Worm (Caenorhabditis elegans): ENCODE measurements around the gene Y22D7AR.7.

DNA sequence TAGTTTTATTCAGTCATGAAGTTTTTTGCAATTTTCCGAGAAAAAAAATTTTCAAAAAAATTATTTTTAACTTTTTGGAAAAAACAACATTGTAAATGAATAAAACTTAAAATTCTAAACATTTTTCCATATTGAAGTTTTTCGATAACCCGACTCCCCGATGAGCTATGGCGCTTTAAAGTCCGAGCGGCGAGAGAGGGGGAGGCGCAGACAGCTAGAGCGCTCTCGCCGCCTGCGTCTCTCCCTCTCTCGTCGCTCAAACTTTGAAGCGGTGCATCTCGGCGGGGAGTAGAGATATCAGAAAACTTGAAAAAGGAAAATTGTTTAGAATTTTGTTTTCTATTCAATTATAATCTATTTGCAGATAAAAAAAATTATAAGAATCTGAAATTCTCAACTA lies 49.6 kb downstream of the Y22D7AR.7 start:
- TF ChIP-seq unc-42 (tag; optimal IDR thresholded peaks at IDR 0.05) (no peak), pqm-1 (tag; optimal IDR thresholded peaks at IDR 0.05) (no peak), K02D7.2 (tag; optimal IDR thresholded peaks at IDR 0.05) (no peak), ama-1 (optimal IDR thresholded peaks at IDR 0.05) (no peak), ceh-48 (tag; optimal IDR thresholded peaks at IDR 0.05) (no peak), ttx-3 (tag; optimal IDR thresholded peaks at IDR 0.05) (no peak), tbx-2 (tag; optimal IDR thresholded peaks at IDR 0.05) (no peak), pha-4 (tag; optimal IDR thresholded peaks at IDR 0.05) (no peak), fax-1 (tag; optimal IDR thresholded peaks at IDR 0.05) (no peak), ztf-16 (tag; optimal IDR thresholded peaks at IDR 0.05) (no peak), lin-11 (tag; optimal IDR thresholded peaks at IDR 0.05) (no peak), fkh-10 (GFP tag; optimal IDR thresholded peaks at IDR 0.05) (no peak), pat-9 (tag; optimal IDR thresholded peaks at IDR 0.05) (no peak)
